Fruit fly (Drosophila melanogaster): ENCODE results near the gene CG5001.

CG5001 gene

DNA sequence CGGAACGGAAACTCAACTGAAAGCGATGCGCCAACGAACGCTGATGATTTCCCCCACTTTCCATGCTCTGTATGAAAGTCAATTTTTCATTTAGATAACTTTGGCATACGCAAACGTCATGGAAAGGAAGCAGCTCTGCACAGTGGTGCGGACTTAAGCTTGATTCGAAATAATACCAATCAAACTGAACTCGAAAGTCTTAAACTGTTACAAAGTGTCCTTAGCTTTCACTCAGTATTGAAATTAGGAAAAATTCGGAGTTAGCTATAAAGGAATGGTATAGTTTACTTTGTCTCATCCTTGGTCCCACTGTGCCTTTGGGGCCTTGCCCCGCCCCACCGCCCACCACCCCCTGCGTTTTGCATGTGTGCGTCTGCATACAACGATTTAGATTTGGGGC lies 21.9 kb downstream of the CG5001 start (continued):
- no peak for TF ChIP-seq Sry-δ (GFP tag; optimal IDR thresholded peaks at IDR 0.05)
- TF ChIP-seq Dref (GFP tag; IDR thresholded peaks at IDR 0.05): no peak
- TF ChIP-seq Side (GFP tag; optimal IDR thresholded peaks at IDR 0.05): no peak
- TF ChIP-seq CG10366 (GFP tag; IDR thresholded peaks at IDR 0.05): peak; percentile 62
- no peak for TF ChIP-seq Trl (optimal IDR thresholded peaks at IDR 0.05)
- no peak for TF ChIP-seq Trl (GFP tag; optimal IDR thresholded peaks at IDR 0.05)
- no peak for TF ChIP-seq tup (GFP tag; optimal IDR thresholded peaks at IDR 0.05)
- TF ChIP-seq lmd (GFP tag; IDR thresholded peaks at IDR 0.05): peak; percentile 70; the same call in 1 of the 2 replicates
- peak; percentile 2 for TF ChIP-seq CG15601 (tag; optimal IDR thresholded peaks at IDR 0.05)
- no peak for TF ChIP-seq CG10274 (GFP tag; optimal IDR thresholded peaks at IDR 0.05)
- no peak for TF ChIP-seq HLH54F (GFP tag; optimal IDR thresholded peaks at IDR 0.05)
- TF ChIP-seq CG6254 (GFP tag; optimal IDR thresholded peaks at IDR 0.05): no peak
- peak; percentile 41; the same call in 1 of the 2 replicates for TF ChIP-seq toy (GFP tag; IDR thresholded peaks at IDR 0.05)
- TF ChIP-seq mam (GFP tag; optimal IDR thresholded peaks at IDR 0.05): peak; percentile 1
- no peak for TF ChIP-seq CG42726 (GFP tag; IDR thresholded peaks at IDR 0.05; ENCODE audit: partially characterized antibody)
- no peak for TF ChIP-seq ac (GFP tag; optimal IDR thresholded peaks at IDR 0.05)
- no peak for TF ChIP-seq cato (GFP tag; optimal IDR thresholded peaks at IDR 0.05; ENCODE audit: borderline replicate concordance)
- TF ChIP-seq CoRest (tag; optimal IDR thresholded peaks at IDR 0.05): peak; percentile 36
- peak; percentile 72 for TF ChIP-seq CG9932 (GFP tag; IDR thresholded peaks at IDR 0.05)
- TF ChIP-seq Nf-YB (GFP tag; optimal IDR thresholded peaks at IDR 0.05): no peak
- no peak for TF ChIP-seq Asciz (GFP tag; optimal IDR thresholded peaks at IDR 0.05)
- TF ChIP-seq Jarid2 (GFP tag; optimal IDR thresholded peaks at IDR 0.05): no peak
- TF ChIP-seq lbe (GFP tag; optimal IDR thresholded peaks at IDR 0.05): no peak
- no peak for TF ChIP-seq nerfin-2 (GFP tag; IDR thresholded peaks at IDR 0.05; ENCODE audit: partially characterized antibody)
- TF ChIP-seq CG11247 (GFP tag; IDR thresholded peaks at IDR 0.05): peak; percentile 45; the same call in 1 of the 2 replicates
- TF ChIP-seq zen (tag; optimal IDR thresholded peaks at IDR 0.05): no peak
- TF ChIP-seq sna (GFP tag; IDR thresholded peaks at IDR 0.05; ENCODE audit: partially characterized antibody): no peak
- peak; percentile 62 for TF ChIP-seq ATbp (GFP tag; optimal IDR thresholded peaks at IDR 0.05)
- TF ChIP-seq lov (optimal IDR thresholded peaks at IDR 0.05): no peak
- 0 out of 3 replicates have a peak, but pooled peaks have one; percentile 25 for TF ChIP-seq lov (GFP tag; IDR thresholded peaks at IDR 0.05)

DNA sequence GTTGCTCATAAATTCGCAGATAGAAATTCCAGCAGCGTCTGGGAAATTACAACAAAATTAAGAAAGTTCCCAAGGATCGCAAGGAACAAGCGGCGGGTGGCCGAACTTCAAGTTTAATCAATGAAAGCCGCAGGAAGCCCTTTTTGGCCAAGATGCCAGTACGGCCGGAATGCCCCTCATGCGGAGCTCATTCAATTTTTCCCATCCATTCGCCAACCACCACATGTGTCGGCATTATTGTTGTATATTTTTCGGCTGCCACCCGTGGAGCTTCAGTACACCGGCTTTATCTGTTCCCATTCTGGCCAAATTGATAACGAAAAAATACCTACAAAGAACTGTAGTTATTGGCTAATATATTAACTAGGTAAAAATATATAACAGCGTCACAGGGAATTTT lies 26.0 kb downstream of the CG5001 start:
- TF ChIP-seq bsh (GFP tag; optimal IDR thresholded peaks at IDR 0.05) (no peak), CG14965 (GFP tag; optimal IDR thresholded peaks at IDR 0.05; ENCODE audit: borderline replicate concordance) (no peak), CG12744 (GFP tag; optimal IDR thresholded peaks at IDR 0.05) (no peak), Awh (GFP tag; IDR thresholded peaks at IDR 0.05) (no peak), E2f1 (GFP tag; IDR thresholded peaks at IDR 0.05) (no peak), Dp (GFP tag; optimal IDR thresholded peaks at IDR 0.05) (no peak), CG18011 (GFP tag; optimal IDR thresholded peaks at IDR 0.05) (no peak), Stat92E (GFP tag; optimal IDR thresholded peaks at IDR 0.05) (no peak), dysf (GFP tag; IDR thresholded peaks at IDR 0.05) (no peak), crol (GFP tag; IDR thresholded peaks at IDR 0.05) (no peak), CG11456 (GFP tag; IDR thresholded peaks at IDR 0.05) (no peak), Med (GFP tag) (peak; percentile 23), CG10274 (GFP tag; optimal IDR thresholded peaks at IDR 0.05) (no peak), CG15269 (tag; optimal IDR thresholded peaks at IDR 0.05) (peak; percentile 0), cato (GFP tag; optimal IDR thresholded peaks at IDR 0.05; ENCODE audit: borderline replicate concordance) (no peak), nom (GFP tag; optimal IDR thresholded peaks at IDR 0.05) (no peak), Dfd (GFP tag; optimal IDR thresholded peaks at IDR 0.05) (no peak), CG8290 (GFP tag; optimal IDR thresholded peaks at IDR 0.05) (no peak), CG8290 (tag; optimal IDR thresholded peaks at IDR 0.05) (peak in 1 of 2 experiments; percentile 11), pfk (GFP tag; optimal IDR thresholded peaks at IDR 0.05) (no peak), Rfx (GFP tag; IDR thresholded peaks at IDR 0.05) (no peak), CG6175 (GFP tag; IDR thresholded peaks at IDR 0.05) (no peak), knrl (GFP tag; IDR thresholded peaks at IDR 0.05; ENCODE audit: partially characterized antibody) (no peak), nerfin-2 (GFP tag; IDR thresholded peaks at IDR 0.05; ENCODE audit: partially characterized antibody) (no peak), aop (GFP tag; IDR thresholded peaks at IDR 0.05) (no peak)

Data from whole organism, embryonic.